Worm (Caenorhabditis elegans) whole organism, mixed stage, embryonic: ENCODE data around the gene F19C7.2.

Experiments used
- pha-4 ChIP-seq: fragments of 150-350 bp; optimal IDR thresholded peaks from 2 replicates; lab custom pipeline; 2018; ENCODE audit warnings: missing biosample characterization, missing genetic modification reagents, missing genetic modification characterization
- ztf-11 ChIP-seq: fragments of 150-350 bp; optimal IDR thresholded peaks from 2 replicates; lab custom pipeline; 2014; ENCODE audit warnings: missing biosample characterization, missing genetic modification characterization

DNA sequence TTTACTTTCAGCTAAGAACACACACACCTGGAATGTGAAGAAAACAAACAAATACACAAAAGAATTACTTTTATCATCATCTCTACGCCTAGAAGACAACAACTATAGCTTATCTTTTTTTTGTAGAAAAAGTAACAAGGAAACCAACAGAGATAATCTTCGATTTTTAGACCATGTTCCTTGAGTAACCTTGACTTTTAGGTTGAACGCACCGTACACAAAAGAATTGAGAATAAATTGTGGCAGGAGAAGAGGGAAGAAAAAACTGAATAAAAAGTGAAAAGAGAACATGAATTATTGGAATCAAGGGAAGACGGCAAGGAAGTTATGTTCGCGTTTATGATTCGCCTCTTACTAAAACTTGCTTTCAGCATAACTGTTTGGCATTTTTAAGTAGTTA is 41.2 kb downstream of the F19C7.2 start:
- TF ChIP-seq ztf-11 (tag; lab: Kevin White, UChicago) (no peak), pha-4 (tag; lab: Kevin White, UChicago) (no peak)
